Worm (Caenorhabditis elegans): ENCODE results near the gene F56D6.23.
"Not testable (repeated sequence)": the region's sequence is repeated elsewhere in the genome, so short reads cannot be mapped to it uniquely, and the experiment has no call there.

Gene F56D6.23

ce11 chrIV:3932408-3932807 lies 14.1 kb downstream of the F56D6.23 start, which contains the start of gene clec-70:
TSS of gene clec-70 (plus strand) at chrIV:3932708.
- TF ChIP-seq xbp-1, irx-1, vab-15 (tag; optimal IDR thresholded peaks at IDR 0.05): not testable (repeated sequence)

- no peak for TF ChIP-seq nhr-77 (tag; optimal IDR thresholded peaks at IDR 0.05)
- no peak for TF ChIP-seq unc-98 (GFP tag; IDR thresholded peaks at IDR 0.05)
- TF ChIP-seq blmp-1 (tag; optimal IDR thresholded peaks at IDR 0.05), result no peak
- peak; percentile 58 for TF ChIP-seq elt-2 (tag; optimal IDR thresholded peaks at IDR 0.05)
- TF ChIP-seq lir-3 (tag; optimal IDR thresholded peaks at IDR 0.05; ENCODE audit: poor library complexity), result no peak
These were observed 18.8 kb downstream of the F56D6.23 start, which contains the start of gene clec-71 for ce11 chrIV:3937097-3937496. TSS of gene clec-71 (plus strand) at chrIV:3937458.

ce11 chrIV:3941658-3942328 lies 23.5 kb downstream of the F56D6.23 start, which contains the start of gene clec-174:
TSS of gene clec-174 (minus strand) at chrIV:3941708.
- TF ChIP-seq sup-37 (GFP tag; optimal IDR thresholded peaks at IDR 0.05) (no peak), snpc-4 (tag; optimal IDR thresholded peaks at IDR 0.05) (no peak), sox-4 (tag; optimal IDR thresholded peaks at IDR 0.05) (no peak), hlh-17 (GFP tag; optimal IDR thresholded peaks at IDR 0.05; ENCODE audit: borderline replicate concordance) (no peak), rnt-1 (tag; optimal IDR thresholded peaks at IDR 0.05) (no peak), elt-2 (tag; optimal IDR thresholded peaks at IDR 0.05) (no peak), unc-98 (GFP tag; IDR thresholded peaks at IDR 0.05) (no peak), nhr-12 (tag; optimal IDR thresholded peaks at IDR 0.05) (no peak), nhr-11 (tag; optimal IDR thresholded peaks at IDR 0.05) (no peak), zip-4 (GFP tag; optimal IDR thresholded peaks at IDR 0.05) (no peak), ceh-82 (tag; optimal IDR thresholded peaks at IDR 0.05) (no peak), nhr-77 (tag; optimal IDR thresholded peaks at IDR 0.05) (no peak), C04F5.9 (tag; optimal IDR thresholded peaks at IDR 0.05) (no peak), irx-1 (tag; optimal IDR thresholded peaks at IDR 0.05) (no peak), ztf-11 (tag; optimal IDR thresholded peaks at IDR 0.05) (no peak), mep-1 (tag; optimal IDR thresholded peaks at IDR 0.05) (no peak), egl-27 (tag; optimal IDR thresholded peaks at IDR 0.05) (no peak), nhr-47 (tag; optimal IDR thresholded peaks at IDR 0.05) (no peak), pqm-1 (tag; optimal IDR thresholded peaks at IDR 0.05) (no peak)

ce11 chrIV:3943003-3943402 lies 24.7 kb downstream of the F56D6.23 start, which contains the start of gene Y46C8AL.11:
TSS of gene Y46C8AL.11 (plus strand) at chrIV:3943303.
- TF ChIP-seq nhr-84 (tag; optimal IDR thresholded peaks at IDR 0.05), result no peak
- no peak for TF ChIP-seq unc-62 (GFP tag; optimal IDR thresholded peaks at IDR 0.05)
- TF ChIP-seq ets-5 (GFP tag; IDR thresholded peaks at IDR 0.05), result no peak
- TF ChIP-seq tbx-2 (tag; optimal IDR thresholded peaks at IDR 0.05), result no peak
- TF ChIP-seq hlh-17 (GFP tag; optimal IDR thresholded peaks at IDR 0.05; ENCODE audit: borderline replicate concordance), result no peak
- no peak for TF ChIP-seq pqm-1 (tag; optimal IDR thresholded peaks at IDR 0.05)
- TF ChIP-seq dsc-1 (tag; optimal IDR thresholded peaks at IDR 0.05), result no peak
- TF ChIP-seq irx-1 (tag; optimal IDR thresholded peaks at IDR 0.05), result no peak
- TF ChIP-seq nhr-12 (tag; optimal IDR thresholded peaks at IDR 0.05), result no peak
- no peak for TF ChIP-seq sptf-1 (tag; optimal IDR thresholded peaks at IDR 0.05)
- no peak for TF ChIP-seq blmp-1 (tag; optimal IDR thresholded peaks at IDR 0.05)
- no peak for TF ChIP-seq aha-1 (tag; optimal IDR thresholded peaks at IDR 0.05)
- TF ChIP-seq nhr-47 (tag; optimal IDR thresholded peaks at IDR 0.05), result no peak
- TF ChIP-seq pag-3 (tag; optimal IDR thresholded peaks at IDR 0.05; ENCODE audit: borderline replicate concordance, insufficient read depth), result no peak
- TF ChIP-seq ceh-63 (GFP tag; optimal IDR thresholded peaks at IDR 0.05), result no peak
- TF ChIP-seq vab-15 (tag; optimal IDR thresholded peaks at IDR 0.05), result no peak

- TF ChIP-seq nhr-237 (tag; optimal IDR thresholded peaks at IDR 0.05) (no peak), lin-35 (GFP tag; optimal IDR thresholded peaks at IDR 0.05) (peak in 1 of 2 experiments; percentile 10), jun-1 (tag; optimal IDR thresholded peaks at IDR 0.05) (peak; percentile 78), tlp-1 (tag; optimal IDR thresholded peaks at IDR 0.05) (no peak), blmp-1 (tag; optimal IDR thresholded peaks at IDR 0.05) (no peak), pqm-1 (tag; optimal IDR thresholded peaks at IDR 0.05) (peak; percentile 78), nhr-20 (tag; optimal IDR thresholded peaks at IDR 0.05) (peak; percentile 13), sup-37 (GFP tag; optimal IDR thresholded peaks at IDR 0.05) (no peak), elt-2 (tag; optimal IDR thresholded peaks at IDR 0.05) (peak; percentile 98), snpc-4 (tag; optimal IDR thresholded peaks at IDR 0.05) (no peak), ztf-11 (tag; optimal IDR thresholded peaks at IDR 0.05) (no peak), dpl-1 (GFP tag; optimal IDR thresholded peaks at IDR 0.05) (no peak)
These were observed 26.2 kb downstream of the F56D6.23 start, which contains the start of gene clec-72 for ce11 chrIV:3944459-3944858. TSS of gene clec-72 (plus strand) at chrIV:3944816.
